Worm (Caenorhabditis elegans) whole organism, early embryonic: ENCODE measurements around the gene K10H10.7.

Experiments used
- B0310.2 ChIP-seq: sonication (generic microtip); optimal IDR thresholded peaks from 2 replicates; lab custom pipeline; 2016; ENCODE audit warnings: mild to moderate bottlenecking, missing genetic modification characterization, missing compliant biosample characterization
- ama-1 ChIP-seq: fragments of 150-350 bp; optimal IDR thresholded peaks from 2 replicates; lab custom pipeline; 2014
- ceh-36 ChIP-seq: sonication (generic microtip); optimal IDR thresholded peaks from 2 replicates; lab custom pipeline; 2016; ENCODE audit warnings: missing genetic modification characterization, inconsistent platforms, missing compliant biosample characterization
- flt-1 ChIP-seq: fragments of 200-800 bp; sonication (Bioruptor generic); IDR thresholded peaks from 2 replicates; pipeline ENCODE4 v1.3.6; 2022; ENCODE audit warnings: missing genetic modification characterization, missing compliant biosample characterization
- hmg-4 ChIP-seq: fragments of 200-800 bp; sonication (Bioruptor generic); optimal IDR thresholded peaks from 2 replicates; lab custom pipeline; 2018; ENCODE audit warnings: mild to moderate bottlenecking, missing genetic modification characterization, missing compliant biosample characterization
- hnd-1 ChIP-seq: sonication (generic microtip); optimal IDR thresholded peaks from 2 replicates; lab custom pipeline; 2016; ENCODE audit warnings: missing genetic modification characterization, missing compliant biosample characterization
- sea-1 ChIP-seq: fragments of 200-800 bp; sonication (Bioruptor generic); conservative IDR thresholded peaks from 2 replicates; pipeline ENCODE4 v1.3.6; 2022; ENCODE audit warnings: missing genetic modification characterization, missing compliant biosample characterization
- tbx-11 ChIP-seq: fragments of 200-800 bp; sonication (Bioruptor generic); IDR thresholded peaks from 2 replicates; pipeline ENCODE4 v1.3.6; 2022; ENCODE audit warnings: missing genetic modification characterization, missing compliant biosample characterization
- tbx-37 ChIP-seq: fragments of 200-800 bp; sonication (Bioruptor generic); conservative IDR thresholded peaks from 2 replicates; pipeline ENCODE4 v1.3.6; 2022; ENCODE audit warnings: missing genetic modification reagents, missing genetic modification characterization, missing compliant biosample characterization
- tra-4 ChIP-seq: sonication (generic microtip); optimal IDR thresholded peaks from 2 replicates; lab custom pipeline; 2017; ENCODE audit warnings: missing genetic modification characterization, missing compliant biosample characterization

ce11 chrII:14497848-14498247 lies 9.6 kb downstream of the K10H10.7 start, which contains the start of gene dhs-8:
- TF ChIP-seq ama-1 (lab: Kevin White, UChicago) = no peak
- no peak for TF ChIP-seq sea-1 (GFP tag; lab: Robert Waterston, UW)
- TF ChIP-seq ceh-36 (tag; lab: Kevin White, UChicago) = no peak
- TF ChIP-seq B0310.2 = no peak
- TF ChIP-seq flt-1 (GFP tag; lab: Robert Waterston, UW) = no peak
- no peak for TF ChIP-seq tbx-37 (GFP tag; lab: Robert Waterston, UW)
- no peak for TF ChIP-seq hnd-1 (tag; lab: Kevin White, UChicago)
- TF ChIP-seq tbx-11 = no peak
- TF ChIP-seq hmg-4 (GFP tag; lab: Kevin White, UChicago) = no peak
- TF ChIP-seq tra-4 = no peak
